Fruit fly (Drosophila melanogaster) whole organism, embryonic: Measurements from ENCODE around the gene Non3.

Source experiments
- Adf1 ChIP-seq: fragments of 200-800 bp; sonication (Bioruptor generic); IDR thresholded peaks from 2 replicates; pipeline ENCODE4 v1.3.6; 2022; ENCODE audit warnings: missing biosample characterization, missing genetic modification characterization
- Blimp-1 ChIP-seq: fragments of 200-800 bp; sonication (Bioruptor generic); optimal IDR thresholded peaks from 3 replicates; lab custom pipeline; 2018; ENCODE audit warnings: missing biosample characterization, missing genetic modification characterization, mild to moderate bottlenecking, moderate library complexity, missing genetic modification reagents
- CG12104 ChIP-seq: fragments of 200-800 bp; sonication (Bioruptor generic); optimal IDR thresholded peaks from 3 replicates; lab custom pipeline; 2016; ENCODE audit warnings: missing biosample characterization, missing genetic modification characterization
- CG14860 ChIP-seq: fragments of 200-800 bp; sonication (Bioruptor generic); IDR thresholded peaks from 3 replicates; pipeline ENCODE4 v1.3.6; 2022; ENCODE audit warnings: missing biosample characterization, missing genetic modification characterization; ENCODE audit not compliant: partially characterized antibody
- CG15073 ChIP-seq: fragments of 200-800 bp; sonication (Bioruptor generic); optimal IDR thresholded peaks from 2 replicates; lab custom pipeline; 2016; ENCODE audit warnings: missing biosample characterization, missing genetic modification characterization
- CG16813 ChIP-seq: fragments of 200-800 bp; sonication (Bioruptor generic); IDR thresholded peaks from 3 replicates; pipeline ENCODE4 v1.3.6; 2022; ENCODE audit warnings: missing biosample characterization, missing genetic modification characterization; ENCODE audit not compliant: partially characterized antibody
- CG17328 ChIP-seq: fragments of 200-800 bp; sonication (Bioruptor generic); IDR thresholded peaks from 2 replicates; pipeline ENCODE4 v1.3.6; 2022; ENCODE audit warnings: missing biosample characterization, missing genetic modification characterization
- CG17612 ChIP-seq: fragments of 200-800 bp; sonication (Bioruptor generic); IDR thresholded peaks from 2 replicates; pipeline ENCODE4 v1.3.6; 2022; ENCODE audit warnings: missing biosample characterization, missing genetic modification characterization
- CG17829 ChIP-seq: fragments of 200-800 bp; optimal IDR thresholded peaks from 2 replicates; lab custom pipeline; 2019; ENCODE audit warnings: missing biosample characterization, mild to moderate bottlenecking, missing genetic modification characterization, moderate library complexity
- CG32772 ChIP-seq: fragments of 200-800 bp; sonication (Bioruptor generic); IDR thresholded peaks from 2 replicates; pipeline ENCODE4 v1.3.6; 2022; ENCODE audit warnings: missing biosample characterization, missing genetic modification characterization
- CG4328 ChIP-seq: fragments of 200-800 bp; sonication (Bioruptor generic); optimal IDR thresholded peaks from 3 replicates; lab custom pipeline; 2017; ENCODE audit warnings: missing biosample characterization, missing genetic modification reagents, missing genetic modification characterization
- CG6791 ChIP-seq: fragments of 200-800 bp; sonication (Bioruptor generic); IDR thresholded peaks from 3 replicates; pipeline ENCODE4 v1.3.6; 2022; ENCODE audit warnings: missing biosample characterization, missing genetic modification characterization; ENCODE audit not compliant: partially characterized antibody
- CHES-1-like ChIP-seq: fragments of 200-800 bp; sonication (Bioruptor generic); optimal IDR thresholded peaks from 2 replicates; lab custom pipeline; 2016; ENCODE audit warnings: missing biosample characterization, missing genetic modification characterization
- D ChIP-seq, 2 experiments: fragments of 200-800 bp in 1 of 2; fragments of >200 bp in 1 of 2; sonication (Bioruptor generic) in 1 of 2; optimal IDR thresholded peaks; 2 replicates in 1 of 2; 3 replicates in 1 of 2; lab custom pipeline; 2017; ENCODE audit warnings: mild to moderate bottlenecking in 1 of 2, missing biosample characterization in 1 of 2, missing genetic modification characterization in 1 of 2, missing genetic modification reagents in 1 of 2
- Dll ChIP-seq: fragments of 200-800 bp; sonication (Bioruptor generic); IDR thresholded peaks from 4 replicates; pipeline ENCODE4 v1.3.6; 2022; ENCODE audit warnings: missing biosample characterization, missing genetic modification characterization; ENCODE audit not compliant: partially characterized antibody
- Dp ChIP-seq: fragments of 200-800 bp; sonication (Bioruptor generic); optimal IDR thresholded peaks from 2 replicates; lab custom pipeline; 2018; ENCODE audit warnings: missing biosample characterization, mild to moderate bottlenecking, missing genetic modification characterization, moderate library complexity
- Dref ChIP-seq: fragments of 200-800 bp; sonication (Bioruptor generic); IDR thresholded peaks from 2 replicates; pipeline ENCODE4 v1.3.6; 2022; ENCODE audit warnings: missing biosample characterization, missing genetic modification characterization
- Drgx ChIP-seq: fragments of 200-800 bp; sonication (Bioruptor generic); IDR thresholded peaks from 2 replicates; pipeline ENCODE4 v1.3.6; 2022; ENCODE audit warnings: missing biosample characterization, missing genetic modification characterization
- Elba2 ChIP-seq: fragments of 200-800 bp; sonication (Bioruptor generic); optimal IDR thresholded peaks from 3 replicates; lab custom pipeline; 2016; ENCODE audit warnings: missing biosample characterization, missing genetic modification characterization
- Gug ChIP-seq: fragments of 200-800 bp; sonication (Bioruptor generic); IDR thresholded peaks from 4 replicates; pipeline ENCODE4 v1.3.6; 2022; ENCODE audit warnings: missing biosample characterization, missing genetic modification characterization
- Hey ChIP-seq: fragments of 200-800 bp; sonication (Bioruptor generic); optimal IDR thresholded peaks from 3 replicates; lab custom pipeline; 2018; ENCODE audit warnings: missing biosample characterization, mild to moderate bottlenecking, missing genetic modification characterization
- HmgZ ChIP-seq: fragments of 200-800 bp; sonication (Bioruptor generic); optimal IDR thresholded peaks from 2 replicates; lab custom pipeline; 2018; ENCODE audit warnings: missing biosample characterization, mild to moderate bottlenecking, missing genetic modification characterization
- MBD-R2 ChIP-seq: fragments of 200-800 bp; sonication (Bioruptor generic); IDR thresholded peaks from 2 replicates; pipeline ENCODE4 v1.3.6; 2022; ENCODE audit warnings: missing biosample characterization, missing genetic modification characterization
- MTF-1 ChIP-seq: fragments of 200-800 bp; sonication (Bioruptor generic); optimal IDR thresholded peaks from 2 replicates; lab custom pipeline; 2018; ENCODE audit warnings: missing biosample characterization, mild to moderate bottlenecking, missing genetic modification characterization, borderline replicate concordance
- Pdp1 ChIP-seq, 2 experiments: fragments of 200-800 bp; sonication (Bioruptor generic); optimal IDR thresholded peaks; 3 replicates each; lab custom pipeline; 2016; ENCODE audit warnings: missing biosample characterization in 2 of 2, missing genetic modification characterization in 2 of 2, mild to moderate bottlenecking in 1 of 2, moderate library complexity in 1 of 2
- Rx ChIP-seq: fragments of 200-800 bp; sonication (Bioruptor generic); IDR thresholded peaks from 2 replicates; pipeline ENCODE4 v1.3.6; 2022; ENCODE audit warnings: missing biosample characterization, missing genetic modification characterization
- Side ChIP-seq: fragments of 200-800 bp; sonication (Bioruptor generic); optimal IDR thresholded peaks from 2 replicates; lab custom pipeline; 2016; ENCODE audit warnings: missing biosample characterization, missing genetic modification characterization
- amos ChIP-seq: fragments of 200-800 bp; sonication (Bioruptor generic); IDR thresholded peaks from 2 replicates; pipeline ENCODE4 v1.3.6; 2022; ENCODE audit warnings: missing biosample characterization, missing genetic modification characterization; ENCODE audit not compliant: partially characterized antibody
- cas ChIP-seq: fragments of 200-800 bp; sonication (Bioruptor generic); IDR thresholded peaks from 2 replicates; pipeline ENCODE4 v1.3.6; 2022; ENCODE audit warnings: missing biosample characterization, missing genetic modification characterization
- chif ChIP-seq, 2 experiments: fragments of 200-800 bp; sonication (Bioruptor generic); optimal IDR thresholded peaks; 3 replicates each; lab custom pipeline; 2016; ENCODE audit warnings: missing biosample characterization in 2 of 2, missing genetic modification characterization in 2 of 2
- cwo ChIP-seq: fragments of 200-800 bp; sonication (Bioruptor generic); optimal IDR thresholded peaks from 3 replicates; lab custom pipeline; 2017; ENCODE audit warnings: missing biosample characterization, missing genetic modification characterization, mild to moderate bottlenecking, moderate library complexity, missing genetic modification reagents
- dan ChIP-seq: fragments of 200-800 bp; sonication (Bioruptor generic); IDR thresholded peaks from 2 replicates; pipeline ENCODE4 v1.3.6; 2022; ENCODE audit warnings: missing biosample characterization, missing genetic modification characterization
- dm ChIP-seq: fragments of 200-800 bp; sonication (Bioruptor generic); optimal IDR thresholded peaks from 3 replicates; lab custom pipeline; 2016; ENCODE audit warnings: missing biosample characterization, missing genetic modification characterization
- fu2 ChIP-seq: fragments of 200-800 bp; sonication (Bioruptor generic); optimal IDR thresholded peaks from 2 replicates; lab custom pipeline; 2016; ENCODE audit warnings: missing biosample characterization, missing genetic modification characterization
- gcm ChIP-seq: fragments of 200-800 bp; sonication (Bioruptor generic); optimal IDR thresholded peaks from 2 replicates; lab custom pipeline; 2019; ENCODE audit warnings: missing biosample characterization, mild to moderate bottlenecking, missing genetic modification characterization, moderate library complexity
- ind ChIP-seq: fragments of 200-800 bp; sonication (Bioruptor generic); optimal IDR thresholded peaks from 3 replicates; lab custom pipeline; 2016; ENCODE audit warnings: missing biosample characterization, missing genetic modification characterization
- insv ChIP-seq, 2 experiments: fragments of 200-800 bp; sonication (Bioruptor generic); optimal IDR thresholded peaks; 3 replicates each; lab custom pipeline; 2016 to 2018; ENCODE audit warnings: missing biosample characterization in 2 of 2, missing genetic modification characterization in 2 of 2
- jing ChIP-seq: fragments of 200-800 bp; sonication (Bioruptor generic); optimal IDR thresholded peaks from 2 replicates; lab custom pipeline; 2018; ENCODE audit warnings: missing biosample characterization, mild to moderate bottlenecking, missing genetic modification characterization
- kay ChIP-seq: fragments of 200-800 bp; sonication (Bioruptor generic); optimal IDR thresholded peaks from 2 replicates; lab custom pipeline; 2016; ENCODE audit warnings: missing biosample characterization, missing genetic modification characterization
- lola ChIP-seq, 3 experiments: fragments of >200 bp in 2 of 3; fragments of 200-800 bp in 1 of 3; sonication (Bioruptor generic) in 1 of 3; optimal IDR thresholded peaks; 2 replicates each; lab custom pipeline; 2017 to 2019; ENCODE audit warnings: missing biosample characterization in 3 of 3, missing genetic modification characterization in 3 of 3, mild to moderate bottlenecking in 1 of 3, moderate library complexity in 1 of 3
- nerfin-1 ChIP-seq: fragments of 200-800 bp; sonication (Bioruptor generic); optimal IDR thresholded peaks from 3 replicates; lab custom pipeline; 2019; ENCODE audit warnings: missing biosample characterization, mild to moderate bottlenecking, missing genetic modification characterization, moderate library complexity
- oc ChIP-seq: fragments of 200-800 bp; sonication (Bioruptor generic); optimal IDR thresholded peaks from 2 replicates; lab custom pipeline; 2018; ENCODE audit warnings: missing biosample characterization, mild to moderate bottlenecking, missing genetic modification characterization, moderate library complexity
- ranshi ChIP-seq: fragments of 200-800 bp; sonication (Bioruptor generic); IDR thresholded peaks from 2 replicates; pipeline ENCODE4 v1.3.6; 2022; ENCODE audit warnings: missing biosample characterization, missing genetic modification characterization
- rib ChIP-seq: fragments of 200-800 bp; sonication (Bioruptor generic); IDR thresholded peaks from 2 replicates; pipeline ENCODE4 v1.3.6; 2022; ENCODE audit warnings: missing biosample characterization, missing genetic modification characterization
- sqz ChIP-seq: fragments of 200-800 bp; sonication (Bioruptor generic); optimal IDR thresholded peaks from 3 replicates; lab custom pipeline; 2018; ENCODE audit warnings: missing biosample characterization, mild to moderate bottlenecking, missing genetic modification characterization
- tna ChIP-seq: fragments of 200-800 bp; sonication (Bioruptor generic); IDR thresholded peaks from 2 replicates; pipeline ENCODE4 v1.3.6; 2022; ENCODE audit warnings: missing biosample characterization, missing genetic modification characterization; ENCODE audit not compliant: partially characterized antibody
- toy ChIP-seq: fragments of 200-800 bp; sonication (Bioruptor generic); IDR thresholded peaks from 2 replicates; pipeline ENCODE4 v1.3.6; 2022; ENCODE audit warnings: missing biosample characterization, missing genetic modification characterization
- tup ChIP-seq: fragments of 200-800 bp; sonication (Bioruptor generic); optimal IDR thresholded peaks from 2 replicates; lab custom pipeline; 2016; ENCODE audit warnings: missing biosample characterization, mild to moderate bottlenecking, missing genetic modification characterization, moderate library complexity
- zfh2 ChIP-seq: fragments of 200-800 bp; sonication (Bioruptor generic); optimal IDR thresholded peaks from 2 replicates; lab custom pipeline; 2016; ENCODE audit warnings: missing biosample characterization, missing genetic modification characterization

Gene Non3

DNA sequence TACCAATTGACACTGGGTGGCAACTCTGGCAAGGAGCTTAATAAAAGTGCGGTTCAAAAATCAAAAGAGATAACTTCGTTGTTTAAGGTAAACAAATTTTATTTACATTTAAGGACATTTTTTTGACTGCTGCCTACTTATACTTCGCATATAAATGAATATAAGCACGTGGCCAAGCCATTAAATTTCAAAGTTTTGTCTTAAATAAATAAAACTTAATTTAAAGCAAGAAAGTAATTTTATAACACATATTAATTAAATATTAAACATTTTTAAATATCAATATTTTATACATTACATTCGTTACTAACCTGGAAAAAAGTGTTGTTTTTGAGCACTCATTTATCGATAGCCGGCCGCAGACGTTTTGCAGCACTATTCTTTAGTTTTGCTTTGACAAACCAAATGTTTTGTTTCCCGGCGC is 34.8 kb upstream of the Non3 start, which contains the start of the genes CG12321 and MED17 (continued):
- TF ChIP-seq CG4328 (GFP tag; lab: Kevin White, UChicago): peak; percentile 78
- TF ChIP-seq Adf1 (GFP tag; lab: Robert Waterston, UW): peak; percentile 49
- peak in 1 of 3 experiments; percentile 85 for TF ChIP-seq lola (GFP tag; optimal IDR thresholded peaks at IDR 0.05; lab: Kevin White, UChicago)
- TF ChIP-seq sqz: no peak
- peak; percentile 82 for TF ChIP-seq oc (tag; lab: Kevin White, UChicago)
- TF ChIP-seq Hey (tag; lab: Kevin White, UChicago): no peak
- TF ChIP-seq Pdp1 (GFP tag; optimal IDR thresholded peaks at IDR 0.05; lab: Kevin White, UChicago): peak; percentile 55 to 57
- peak; percentile 75 for TF ChIP-seq CG17328 (GFP tag; lab: Robert Waterston, UW)
- no peak for TF ChIP-seq tna (GFP tag; lab: Robert Waterston, UW)
- no peak for TF ChIP-seq MTF-1 (GFP tag; lab: Kevin White, UChicago)
- TF ChIP-seq zfh2: peak; percentile 79
- peak; percentile 62 for TF ChIP-seq fu2 (GFP tag; lab: Kevin White, UChicago)
- peak; percentile 55 for TF ChIP-seq Elba2 (GFP tag; lab: Kevin White, UChicago)
- peak; percentile 59 for TF ChIP-seq kay (GFP tag; lab: Kevin White, UChicago)
- TF ChIP-seq Side (GFP tag; lab: Kevin White, UChicago): peak; percentile 4
- peak; percentile 71 for TF ChIP-seq tup
- peak; percentile 75 for TF ChIP-seq cwo (GFP tag; lab: Kevin White, UChicago)
- peak; percentile 49; the same call in 1 of the 2 replicates for TF ChIP-seq dan
- TF ChIP-seq CG6791 (GFP tag; lab: Robert Waterston, UW): no peak
- peak; percentile 61 for TF ChIP-seq gcm (GFP tag; lab: Kevin White, UChicago)
- TF ChIP-seq MBD-R2: peak; percentile 86
- peak; percentile 76 for TF ChIP-seq Dref (GFP tag; lab: Robert Waterston, UW)
- peak; percentile 83 for TF ChIP-seq CG17829 (tag; lab: Kevin White, UChicago)
- peak; percentile 71 for TF ChIP-seq CHES-1-like (GFP tag; lab: Kevin White, UChicago)
- peak; percentile 70 for TF ChIP-seq CG17612 (GFP tag; lab: Robert Waterston, UW)
- peak; percentile 69 for TF ChIP-seq jing (GFP tag; lab: Kevin White, UChicago)
- TF ChIP-seq insv (GFP tag; optimal IDR thresholded peaks at IDR 0.05; lab: Kevin White, UChicago): peak in 1 of 2 experiments; percentile 57
- peak; percentile 53 for TF ChIP-seq CG15073 (GFP tag; lab: Kevin White, UChicago)
- TF ChIP-seq CG14860 (GFP tag; lab: Robert Waterston, UW): no peak
- TF ChIP-seq Blimp-1 (GFP tag; lab: Kevin White, UChicago): peak; percentile 84
- TF ChIP-seq dm: peak; percentile 12
- peak in 1 of 2 experiments; percentile 49 for TF ChIP-seq chif (GFP tag; optimal IDR thresholded peaks at IDR 0.05; lab: Kevin White, UChicago)
- TF ChIP-seq rib (GFP tag; lab: Robert Waterston, UW): peak; percentile 54
- peak; percentile 80 for TF ChIP-seq Rx
- peak; percentile 66 for TF ChIP-seq Dp
- peak; percentile 80 for TF ChIP-seq Gug (GFP tag; lab: Robert Waterston, UW)
- TF ChIP-seq ranshi (GFP tag; lab: Robert Waterston, UW): peak; percentile 88
- TF ChIP-seq nerfin-1 (tag; lab: Kevin White, UChicago): peak; percentile 65
- peak; percentile 72 for TF ChIP-seq Drgx (GFP tag; lab: Robert Waterston, UW)
- peak; percentile 42; the same call in 1 of the 3 replicates for TF ChIP-seq CG16813 (GFP tag; lab: Robert Waterston, UW)
- peak; percentile 88 for TF ChIP-seq CG12104 (GFP tag; lab: Kevin White, UChicago)
- TF ChIP-seq CG32772: peak; percentile 88
- no peak for TF ChIP-seq amos
- 0 out of 4 replicates have a peak, but pooled peaks have one; percentile 45 for TF ChIP-seq Dll (GFP tag; lab: Robert Waterston, UW)
- TF ChIP-seq D (optimal IDR thresholded peaks at IDR 0.05; lab: Kevin White, UChicago): no peak
- peak; percentile 85 for TF ChIP-seq D (GFP tag; optimal IDR thresholded peaks at IDR 0.05; lab: Kevin White, UChicago)
- peak; percentile 43; the same call in 1 of the 2 replicates for TF ChIP-seq toy (GFP tag; lab: Robert Waterston, UW)
- peak; percentile 71 for TF ChIP-seq HmgZ (tag; lab: Kevin White, UChicago)
- peak; percentile 83 for TF ChIP-seq cas
- peak; percentile 92 for TF ChIP-seq ind (GFP tag; lab: Kevin White, UChicago)
